Worm (Caenorhabditis elegans) whole organism, young adult: Measurements from ENCODE around the gene fbxc-50.
A peak's percentile ranks its signal among the peaks of the same experiment; 100 is the strongest.

Experiments
- B0019.2 ChIP-seq: fragments of 200-800 bp; sonication (Bioruptor generic); conservative IDR thresholded peaks from 2 replicates; pipeline ENCODE4 v1.3.6; 2022; ENCODE audit warnings: missing genetic modification reagents, missing genetic modification characterization, missing compliant biosample characterization
- D2030.7 ChIP-seq: fragments of 200-800 bp; sonication (Bioruptor generic); IDR thresholded peaks from 2 replicates; pipeline ENCODE4 v1.3.6; 2022; ENCODE audit warnings: missing genetic modification reagents, missing genetic modification characterization, missing compliant biosample characterization
- F10E7.11 ChIP-seq: sonication (generic microtip); optimal IDR thresholded peaks from 2 replicates; lab custom pipeline; 2017; ENCODE audit warnings: mild to moderate bottlenecking, missing genetic modification characterization, moderate library complexity, missing compliant biosample characterization
- T26A5.8 ChIP-seq: sonication (generic microtip); optimal IDR thresholded peaks from 2 replicates; lab custom pipeline; 2016; ENCODE audit warnings: missing genetic modification characterization, missing compliant biosample characterization
- Y56A3A.18 ChIP-seq: fragments of 200-800 bp; sonication (Bioruptor generic); IDR thresholded peaks from 2 replicates; pipeline ENCODE4 v1.3.6; 2022; ENCODE audit warnings: missing genetic modification reagents, missing genetic modification characterization, missing compliant biosample characterization
- Y67H2A.10 ChIP-seq: fragments of 200-800 bp; sonication (Bioruptor generic); conservative IDR thresholded peaks from 2 replicates; pipeline ENCODE4 v1.3.6; 2022; ENCODE audit warnings: missing genetic modification reagents, missing genetic modification characterization, missing compliant biosample characterization
- ZK185.1 ChIP-seq: sonication (generic microtip); optimal IDR thresholded peaks from 2 replicates; lab custom pipeline; 2016; ENCODE audit warnings: mild to moderate bottlenecking, missing genetic modification characterization, missing compliant biosample characterization; ENCODE audit not compliant: poor library complexity, severe bottlenecking
- ama-1 ChIP-seq, 3 experiments: fragments of 150-350 bp in 1 of 3; sonication (generic microtip) in 2 of 3; optimal IDR thresholded peaks; 2 replicates each; lab custom pipeline; 2014 to 2018; ENCODE audit warnings: missing biosample characterization in 2 of 3, missing genetic modification characterization in 2 of 3, missing genetic modification reagents in 2 of 3
- aptf-2 ChIP-seq: fragments of 200-800 bp; sonication (Bioruptor generic); conservative IDR thresholded peaks from 2 replicates; pipeline ENCODE4 v1.3.6; 2022; ENCODE audit warnings: missing genetic modification reagents, missing genetic modification characterization, missing compliant biosample characterization
- aptf-3 ChIP-seq: fragments of 200-800 bp; sonication (Bioruptor generic); IDR thresholded peaks from 2 replicates; pipeline ENCODE4 v1.3.6; 2022; ENCODE audit warnings: missing genetic modification characterization, missing compliant biosample characterization
- attf-3 ChIP-seq: fragments of 200-800 bp; sonication (Bioruptor generic); conservative IDR thresholded peaks from 2 replicates; pipeline ENCODE4 v1.3.6; 2022; ENCODE audit warnings: missing genetic modification reagents, missing genetic modification characterization, missing compliant biosample characterization
- bed-1 ChIP-seq: fragments of 200-800 bp; sonication (Bioruptor generic); IDR thresholded peaks from 2 replicates; pipeline ENCODE4 v1.3.6; 2022; ENCODE audit warnings: missing genetic modification reagents, missing genetic modification characterization, missing compliant biosample characterization
- ccch-3 ChIP-seq: fragments of 200-800 bp; sonication (Bioruptor generic); optimal IDR thresholded peaks from 2 replicates; lab custom pipeline; 2018; ENCODE audit warnings: mild to moderate bottlenecking, missing genetic modification characterization, missing compliant biosample characterization
- cebp-1 ChIP-seq, 2 experiments: fragments of 200-800 bp in 1 of 2; sonication (Bioruptor generic) in 1 of 2; sonication (generic microtip) in 1 of 2; IDR thresholded peaks in 1 of 2; optimal IDR thresholded peaks in 1 of 2; 2 replicates each; pipeline versions ENCODE4 v1.3.6 to Lab custom; 2017 to 2022; ENCODE audit warnings: missing compliant biosample characterization in 2 of 2, missing genetic modification characterization in 2 of 2, mild to moderate bottlenecking in 1 of 2, missing genetic modification reagents in 1 of 2, moderate library complexity in 1 of 2
- dox-1 ChIP-seq: fragments of 200-800 bp; sonication (Bioruptor generic); IDR thresholded peaks from 2 replicates; pipeline ENCODE4 v1.3.6; 2022; ENCODE audit warnings: missing genetic modification reagents, missing genetic modification characterization, missing compliant biosample characterization
- efl-1 ChIP-seq: fragments of 150-350 bp; optimal IDR thresholded peaks from 2 replicates; lab custom pipeline; 2014; ENCODE audit warnings: missing biosample characterization, missing genetic modification reagents, missing genetic modification characterization
- egl-44 ChIP-seq: fragments of 200-800 bp; sonication (Bioruptor generic); IDR thresholded peaks from 2 replicates; pipeline ENCODE4 v1.3.6; 2022; ENCODE audit warnings: missing genetic modification reagents, missing genetic modification characterization, missing compliant biosample characterization
- egrh-3 ChIP-seq: fragments of 200-800 bp; sonication (Bioruptor generic); IDR thresholded peaks from 2 replicates; pipeline ENCODE4 v1.3.6; 2022; ENCODE audit warnings: missing genetic modification reagents, missing genetic modification characterization, missing compliant biosample characterization
- hlh-12 ChIP-seq: sonication (generic microtip); optimal IDR thresholded peaks from 2 replicates; lab custom pipeline; 2016; ENCODE audit warnings: missing genetic modification characterization, missing compliant biosample characterization
- hmg-1.2 ChIP-seq: fragments of 200-800 bp; sonication (Bioruptor generic); IDR thresholded peaks from 2 replicates; pipeline ENCODE4 v1.3.6; 2022; ENCODE audit warnings: missing genetic modification reagents, missing genetic modification characterization, missing compliant biosample characterization
- hsf-1 ChIP-seq: fragments of 200-800 bp; sonication (Bioruptor generic); IDR thresholded peaks from 2 replicates; pipeline ENCODE4 v1.3.6; 2022; ENCODE audit warnings: missing genetic modification reagents, missing genetic modification characterization, missing compliant biosample characterization
- lin-26 ChIP-seq: fragments of 200-800 bp; sonication (Bioruptor generic); IDR thresholded peaks from 2 replicates; pipeline ENCODE4 v1.3.6; 2022; ENCODE audit warnings: missing genetic modification reagents, missing genetic modification characterization, missing compliant biosample characterization
- lir-1 ChIP-seq: fragments of 200-800 bp; sonication (Bioruptor generic); conservative IDR thresholded peaks from 2 replicates; pipeline ENCODE4 v1.3.6; 2022; ENCODE audit warnings: missing genetic modification reagents, missing genetic modification characterization, missing compliant biosample characterization
- lsl-1 ChIP-seq: fragments of 200-800 bp; sonication (Bioruptor generic); optimal IDR thresholded peaks from 2 replicates; lab custom pipeline; 2018; ENCODE audit warnings: mild to moderate bottlenecking, missing genetic modification characterization, moderate library complexity, missing compliant biosample characterization
- lsy-27 ChIP-seq: sonication (generic microtip); optimal IDR thresholded peaks from 2 replicates; lab custom pipeline; 2017; ENCODE audit warnings: missing genetic modification characterization, mild to moderate bottlenecking, missing compliant biosample characterization, antibody characterized with exemption, missing genotype, borderline replicate concordance; ENCODE audit not compliant: insufficient read depth
- madf-10 ChIP-seq: sonication (generic microtip); optimal IDR thresholded peaks from 2 replicates; lab custom pipeline; 2016; ENCODE audit warnings: mild to moderate bottlenecking, missing genetic modification characterization, missing compliant biosample characterization
- madf-6 ChIP-seq: fragments of 200-800 bp; sonication (Bioruptor generic); IDR thresholded peaks from 2 replicates; pipeline ENCODE4 v1.3.6; 2022; ENCODE audit warnings: missing genetic modification reagents, missing genetic modification characterization, missing compliant biosample characterization
- mes-4 ChIP-seq: sonication (generic microtip); optimal IDR thresholded peaks from 2 replicates; lab custom pipeline; 2016; ENCODE audit warnings: missing genotype, missing genetic modification characterization, missing compliant biosample characterization
- mxl-1 ChIP-seq: sonication (generic microtip); optimal IDR thresholded peaks from 2 replicates; lab custom pipeline; 2016; ENCODE audit warnings: missing genetic modification characterization, missing compliant biosample characterization
- nhr-179 ChIP-seq: sonication (generic microtip); optimal IDR thresholded peaks from 2 replicates; lab custom pipeline; 2016; ENCODE audit warnings: mild to moderate bottlenecking, missing genetic modification characterization, missing compliant biosample characterization
- pbrm-1 ChIP-seq: fragments of 200-800 bp; sonication (Bioruptor generic); IDR thresholded peaks from 2 replicates; pipeline ENCODE4 v1.3.6; 2022; ENCODE audit warnings: missing genetic modification reagents, missing genetic modification characterization, missing compliant biosample characterization
- rcor-1 ChIP-seq: fragments of 200-800 bp; sonication (Bioruptor generic); IDR thresholded peaks from 2 replicates; pipeline ENCODE4 v1.3.6; 2022; ENCODE audit warnings: missing genetic modification reagents, missing genetic modification characterization, missing compliant biosample characterization
- rec-8 ChIP-seq, 2 experiments: sonication (generic microtip); optimal IDR thresholded peaks; 2 replicates each; lab custom pipeline; 2016; ENCODE audit warnings: mild to moderate bottlenecking in 2 of 2, missing genetic modification characterization in 2 of 2, missing genetic modification reagents in 2 of 2, missing genotype in 2 of 2, missing biosample characterization in 1 of 2, missing compliant biosample characterization in 1 of 2, moderate library complexity in 1 of 2
- rpc-1 ChIP-seq, 2 experiments: fragments of 150-350 bp in 1 of 2; sonication (generic microtip) in 1 of 2; optimal IDR thresholded peaks; 2 replicates each; lab custom pipeline; 2014 to 2018; ENCODE audit warnings: missing biosample characterization in 1 of 2, missing genetic modification characterization in 1 of 2, missing genetic modification reagents in 1 of 2, missing genotype in 1 of 2
- sea-2 ChIP-seq: fragments of 200-800 bp; sonication (Bioruptor generic); IDR thresholded peaks from 2 replicates; pipeline ENCODE4 v1.3.6; 2022; ENCODE audit warnings: missing genetic modification characterization, missing compliant biosample characterization
- somi-1 ChIP-seq: fragments of 200-800 bp; sonication (Bioruptor generic); optimal IDR thresholded peaks from 2 replicates; lab custom pipeline; 2018; ENCODE audit warnings: mild to moderate bottlenecking, missing genetic modification characterization, missing compliant biosample characterization
- unc-130 ChIP-seq: sonication (generic microtip); optimal IDR thresholded peaks from 2 replicates; lab custom pipeline; 2016; ENCODE audit warnings: missing genetic modification reagents, missing genetic modification characterization, missing compliant biosample characterization
- ztf-28 ChIP-seq: fragments of 200-800 bp; sonication (Bioruptor generic); IDR thresholded peaks from 2 replicates; pipeline ENCODE4 v1.3.6; 2022; ENCODE audit warnings: missing genetic modification reagents, missing genetic modification characterization, missing compliant biosample characterization

The fbxc-50 gene

DNA sequence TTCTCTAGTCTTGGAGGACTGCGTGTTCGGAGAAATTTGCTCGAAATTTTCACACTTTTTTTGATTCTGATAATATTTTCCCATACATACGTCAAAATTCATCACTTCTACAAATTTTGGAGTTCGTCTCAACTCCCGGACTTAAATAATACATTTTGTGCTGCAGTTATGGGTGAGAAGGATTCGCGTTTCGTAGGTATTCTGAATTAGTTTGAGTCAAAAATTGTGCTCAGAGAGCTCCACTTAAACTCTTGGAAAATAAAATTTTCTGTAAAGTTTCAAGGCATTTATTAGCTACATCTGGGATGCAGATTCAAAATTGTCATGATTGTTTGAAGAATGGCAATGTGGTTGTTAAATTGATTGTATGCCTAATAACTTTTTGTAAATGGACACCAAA is 34.0 kb downstream of the fbxc-50 start, which contains the start of gene ZC239.4:
ZC239.4 (plus strand) TSS at position 301 of the 400 bp plus-strand sequence.
- no peak for TF ChIP-seq ccch-3 (GFP tag; lab: Kevin White, UChicago)
- no peak for TF ChIP-seq cebp-1 (GFP tag; IDR thresholded peaks at IDR 0.05; lab: Robert Waterston, UW)
- TF ChIP-seq cebp-1 (tag; optimal IDR thresholded peaks at IDR 0.05; lab: Kevin White, UChicago) = no peak
- TF ChIP-seq hlh-12 (tag; lab: Kevin White, UChicago) = no peak
- TF ChIP-seq egrh-3 (GFP tag; lab: Robert Waterston, UW) = no peak
- TF ChIP-seq egl-44 (GFP tag; lab: Robert Waterston, UW) = no peak
- TF ChIP-seq rcor-1 (GFP tag; lab: Robert Waterston, UW) = no peak
- no peak for TF ChIP-seq rec-8 (tag; optimal IDR thresholded peaks at IDR 0.05; lab: Kevin White, UChicago)
- no peak for TF ChIP-seq F10E7.11 (tag; lab: Kevin White, UChicago)
- no peak for TF ChIP-seq Y67H2A.10
- TF ChIP-seq B0019.2 (GFP tag; lab: Robert Waterston, UW) = no peak
- no peak for TF ChIP-seq lsy-27 (tag; lab: Kevin White, UChicago)
- TF ChIP-seq aptf-3 (GFP tag; lab: Robert Waterston, UW) = no peak
- TF ChIP-seq efl-1 = no peak
- no peak for TF ChIP-seq pbrm-1 (GFP tag; lab: Robert Waterston, UW)
- TF ChIP-seq ztf-28 (GFP tag; lab: Robert Waterston, UW) = no peak
- TF ChIP-seq bed-1 (GFP tag; lab: Robert Waterston, UW) = no peak
- TF ChIP-seq hmg-1.2 (GFP tag; lab: Robert Waterston, UW) = no peak
- no peak for TF ChIP-seq aptf-2

DNA sequence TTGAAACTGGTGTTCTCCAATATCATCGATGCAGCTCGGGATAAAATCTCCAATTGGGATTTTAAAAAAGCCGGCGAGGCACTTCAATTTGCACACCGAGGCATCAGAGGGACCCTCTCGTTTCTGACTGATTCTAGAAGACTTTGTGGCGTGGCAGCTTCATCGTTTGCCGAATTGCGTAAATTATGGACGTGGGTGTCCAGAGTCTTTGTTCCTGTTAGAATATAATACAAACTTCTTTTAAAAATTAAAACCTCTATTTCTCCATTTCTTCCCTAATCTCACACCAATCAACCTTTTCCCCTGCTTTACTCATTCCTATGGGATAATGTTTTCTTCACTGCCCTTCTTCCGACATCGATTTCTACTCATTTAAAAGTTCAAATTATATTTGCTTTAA is 37.6 kb downstream of the fbxc-50 start, which contains the start of gene ZC239.5:
ZC239.5 (plus strand) TSS at position 301 of the 400 bp plus-strand sequence.
- no peak for TF ChIP-seq mes-4
- TF ChIP-seq madf-6 (GFP tag; lab: Robert Waterston, UW) = no peak
- no peak for TF ChIP-seq T26A5.8 (tag; lab: Kevin White, UChicago)
- no peak for TF ChIP-seq ama-1 (optimal IDR thresholded peaks at IDR 0.05; lab: Kevin White, UChicago)
- TF ChIP-seq ama-1 (GFP tag; optimal IDR thresholded peaks at IDR 0.05; lab: Kevin White, UChicago) = no peak
- no peak for TF ChIP-seq mxl-1
- no peak for TF ChIP-seq sea-2 (GFP tag; lab: Robert Waterston, UW)
- TF ChIP-seq, all 124 proteins: peak for 0

DNA sequence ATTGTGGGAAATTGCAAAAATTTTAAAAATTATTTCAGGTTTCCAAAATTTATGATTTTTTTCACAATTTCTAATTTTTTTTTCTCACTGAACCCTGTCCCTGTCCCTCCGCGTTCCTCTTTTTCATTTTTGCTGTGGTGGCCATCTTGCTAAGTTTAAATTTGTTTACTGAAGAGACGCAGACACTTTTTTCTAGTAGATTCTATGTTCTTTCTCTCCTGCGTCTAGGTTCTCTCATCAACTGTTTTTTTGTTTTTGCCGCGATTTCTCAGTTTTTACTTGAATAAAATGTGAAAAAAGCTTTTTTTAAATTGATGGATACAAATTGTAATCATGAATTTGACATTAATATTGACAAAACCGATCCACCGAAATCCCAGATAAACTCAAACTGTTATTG is 38.7 kb downstream of the fbxc-50 start, which contains the start of gene ZC239.6:
ZC239.6 (plus strand) TSS at position 381 of the 400 bp plus-strand sequence.
- no peak for TF ChIP-seq lir-1 (GFP tag; lab: Robert Waterston, UW)
- TF ChIP-seq hsf-1 (GFP tag; lab: Robert Waterston, UW) = peak; percentile 53; the same call in 1 of the 2 replicates
- no peak for TF ChIP-seq attf-3 (GFP tag; lab: Robert Waterston, UW)
- no peak for TF ChIP-seq dox-1 (GFP tag; lab: Robert Waterston, UW)
- no peak for TF ChIP-seq somi-1 (GFP tag; lab: Kevin White, UChicago)
- no peak for TF ChIP-seq Y56A3A.18 (GFP tag; lab: Robert Waterston, UW)
- no peak for TF ChIP-seq D2030.7 (GFP tag; lab: Robert Waterston, UW)
- no peak for TF ChIP-seq unc-130 (GFP tag; lab: Kevin White, UChicago)
- no peak for TF ChIP-seq rpc-1 (optimal IDR thresholded peaks at IDR 0.05; lab: Kevin White, UChicago)
- no peak for TF ChIP-seq rpc-1 (tag; optimal IDR thresholded peaks at IDR 0.05; lab: Kevin White, UChicago)
- no peak for TF ChIP-seq nhr-179 (tag; lab: Kevin White, UChicago)
- TF ChIP-seq ZK185.1 (tag; lab: Kevin White, UChicago) = no peak
- TF ChIP-seq lin-26 (GFP tag; lab: Robert Waterston, UW) = no peak
- no peak for TF ChIP-seq lsl-1 (GFP tag; lab: Kevin White, UChicago)
- no peak for TF ChIP-seq madf-10 (tag; lab: Kevin White, UChicago)
- TF ChIP-seq hmg-1.2 (GFP tag; lab: Robert Waterston, UW) = peak; percentile 46; the same call in 1 of the 2 replicates
- no peak for TF ChIP-seq Y67H2A.10
